Worm (Caenorhabditis elegans) whole organism, L3 larva: ENCODE measurements around the gene dcaf-1.

Experiments used
- ZK546.5 ChIP-seq: sonication (generic microtip); optimal IDR thresholded peaks from 2 replicates; lab custom pipeline; 2017; ENCODE audit warnings: missing biosample characterization, missing genetic modification characterization
- ama-1 ChIP-seq: fragments of 150-350 bp; optimal IDR thresholded peaks from 2 replicates; lab custom pipeline; 2018
- ceh-82 ChIP-seq: fragments of 150-350 bp; optimal IDR thresholded peaks from 2 replicates; lab custom pipeline; 2014; ENCODE audit warnings: missing biosample characterization, missing genetic modification characterization
- egl-5 ChIP-seq: fragments of 150-350 bp; optimal IDR thresholded peaks from 2 replicates; lab custom pipeline; 2017; ENCODE audit warnings: missing biosample characterization, missing genetic modification reagents, missing genetic modification characterization, inconsistent platforms
- nfya-1 ChIP-seq: sonication (generic microtip); optimal IDR thresholded peaks from 2 replicates; lab custom pipeline; 2017; ENCODE audit warnings: missing genetic modification characterization, mild to moderate bottlenecking, missing compliant biosample characterization, antibody characterized with exemption, moderate library complexity; ENCODE audit not compliant: insufficient read depth
- nhr-11 ChIP-seq: fragments of 150-350 bp; optimal IDR thresholded peaks from 2 replicates; lab custom pipeline; 2014; ENCODE audit warnings: missing biosample characterization, missing genetic modification characterization
- nhr-12 ChIP-seq: fragments of 150-350 bp; optimal IDR thresholded peaks from 2 replicates; lab custom pipeline; 2014; ENCODE audit warnings: missing biosample characterization, missing genetic modification characterization
- nhr-237 ChIP-seq: fragments of 150-350 bp; optimal IDR thresholded peaks from 2 replicates; lab custom pipeline; 2014; ENCODE audit warnings: missing biosample characterization, missing genetic modification characterization
- nhr-43 ChIP-seq: sonication (generic microtip); optimal IDR thresholded peaks from 2 replicates; lab custom pipeline; 2016; ENCODE audit warnings: mild to moderate bottlenecking, missing genetic modification characterization, missing compliant biosample characterization; ENCODE audit not compliant: poor library complexity, severe bottlenecking
- nhr-76 ChIP-seq: fragments of 150-350 bp; sonication (generic microtip); optimal IDR thresholded peaks from 5 replicates; lab custom pipeline; 2014; ENCODE audit warnings: missing biosample characterization, missing genetic modification characterization
- snpc-4 ChIP-seq: fragments of 150-350 bp; optimal IDR thresholded peaks from 2 replicates; lab custom pipeline; 2014; ENCODE audit warnings: missing biosample characterization, missing genetic modification characterization
- unc-62 ChIP-seq: fragments of 150-350 bp; sonication (generic microtip); optimal IDR thresholded peaks from 4 replicates; lab custom pipeline; 2014; ENCODE audit warnings: missing biosample characterization, missing genetic modification reagents, missing genetic modification characterization

- TF ChIP-seq nhr-11 (tag; lab: Kevin White, UChicago) (no peak), nhr-237 (tag; lab: Kevin White, UChicago) (no peak), ceh-82 (tag; lab: Kevin White, UChicago) (no peak), snpc-4 (tag; lab: Kevin White, UChicago) (no peak), unc-62 (GFP tag; lab: Kevin White, UChicago) (no peak), ama-1 (no peak), nhr-12 (tag; lab: Kevin White, UChicago) (no peak), nhr-76 (no peak), egl-5 (no peak), ZK546.5 (tag; lab: Kevin White, UChicago) (no peak), nfya-1 (tag; lab: Kevin White, UChicago) (no peak), nhr-43 (tag; lab: Kevin White, UChicago) (no peak)
These were observed 46.5 kb downstream of the dcaf-1 start for ce11 chrIV:9659999-9660398.
